Fruit fly (Drosophila melanogaster): ENCODE data around the gene Nrx-1.

dm6 chr3R:22518285-22518684 lies 50.0 kb downstream of the Nrx-1 start:
- TF ChIP-seq wdn (GFP tag; IDR thresholded peaks at IDR 0.05) (no peak), CG10321 (GFP tag; IDR thresholded peaks at IDR 0.05) (no peak), CG2202 (tag; optimal IDR thresholded peaks at IDR 0.05) (no peak), cwo (GFP tag; optimal IDR thresholded peaks at IDR 0.05) (no peak), Sin3A (optimal IDR thresholded peaks at IDR 0.05) (no peak), mirr (GFP tag; optimal IDR thresholded peaks at IDR 0.05) (peak; percentile 41), Scr (GFP tag; IDR thresholded peaks at IDR 0.05; ENCODE audit: partially characterized antibody) (no peak), CG7786 (GFP tag; optimal IDR thresholded peaks at IDR 0.05) (no peak), bbx (GFP tag; IDR thresholded peaks at IDR 0.05; ENCODE audit: partially characterized antibody) (no peak), Fer2 (tag; optimal IDR thresholded peaks at IDR 0.05) (no peak), Hsf (GFP tag; optimal IDR thresholded peaks at IDR 0.05) (no peak)

All from whole organism, embryonic.